Worm (Caenorhabditis elegans): Measurements from ENCODE around the gene fbxc-22.

- TF ChIP-seq nhr-237 (tag; optimal IDR thresholded peaks at IDR 0.05) (no peak), ceh-82 (tag; optimal IDR thresholded peaks at IDR 0.05) (no peak), nhr-25 (tag; optimal IDR thresholded peaks at IDR 0.05; ENCODE audit: borderline replicate concordance, insufficient read depth) (no peak), unc-39 (tag; optimal IDR thresholded peaks at IDR 0.05) (no peak)
These were observed 19.9 kb downstream of the fbxc-22 start for ce11 chrII:1670985-1671384.

Measured in whole organism, L4 larva.